Fruit fly (Drosophila melanogaster) whole organism, pupa: ENCODE measurements around the gene Pitslre.

Source experiments
- CG10348 ChIP-seq: fragments of 200-800 bp; sonication (Bioruptor generic); IDR thresholded peaks from 2 replicates; pipeline ENCODE4 v1.3.6; 2022; ENCODE audit warnings: missing biosample characterization, missing genetic modification characterization
- CG12605 ChIP-seq: fragments of 200-800 bp; sonication (Bioruptor generic); IDR thresholded peaks from 2 replicates; pipeline ENCODE4 v1.3.6; 2022; ENCODE audit warnings: missing biosample characterization, missing genetic modification characterization
- CG13204 ChIP-seq: fragments of 200-800 bp; sonication (Bioruptor generic); optimal IDR thresholded peaks from 2 replicates; lab custom pipeline; 2018; ENCODE audit warnings: missing biosample characterization, mild to moderate bottlenecking, missing genetic modification characterization, moderate library complexity
- CG14655 ChIP-seq: fragments of 200-800 bp; sonication (Bioruptor generic); optimal IDR thresholded peaks from 3 replicates; lab custom pipeline; 2017; ENCODE audit warnings: mild to moderate bottlenecking, missing biosample characterization, missing genetic modification reagents, missing genetic modification characterization
- CG15710 ChIP-seq: fragments of 200-800 bp; sonication (Bioruptor generic); optimal IDR thresholded peaks from 2 replicates; lab custom pipeline; 2018; ENCODE audit warnings: missing biosample characterization, mild to moderate bottlenecking, missing genetic modification characterization, moderate library complexity
- CG17806 ChIP-seq: fragments of 200-800 bp; sonication (Bioruptor generic); optimal IDR thresholded peaks from 2 replicates; lab custom pipeline; 2018; ENCODE audit warnings: missing biosample characterization, mild to moderate bottlenecking, missing genetic modification characterization, moderate library complexity
- CG32121 ChIP-seq: fragments of 200-800 bp; sonication (Bioruptor generic); IDR thresholded peaks from 2 replicates; pipeline ENCODE4 v1.3.6; 2022; ENCODE audit warnings: missing biosample characterization, missing genetic modification characterization
- CG34367 ChIP-seq: fragments of 200-800 bp; sonication (Bioruptor generic); optimal IDR thresholded peaks from 2 replicates; lab custom pipeline; 2018; ENCODE audit warnings: missing biosample characterization, mild to moderate bottlenecking, missing genetic modification characterization
- CG4496 ChIP-seq: fragments of 200-800 bp; sonication (Bioruptor generic); IDR thresholded peaks from 3 replicates; pipeline ENCODE4 v1.3.6; 2022; ENCODE audit warnings: missing biosample characterization, missing genetic modification characterization
- CG8159 ChIP-seq: fragments of 200-800 bp; sonication (Bioruptor generic); optimal IDR thresholded peaks from 3 replicates; lab custom pipeline; 2018; ENCODE audit warnings: missing biosample characterization, mild to moderate bottlenecking, missing genetic modification characterization, moderate library complexity
- CG8301 ChIP-seq: fragments of 200-800 bp; sonication (Bioruptor generic); optimal IDR thresholded peaks from 2 replicates; lab custom pipeline; 2018; ENCODE audit warnings: missing biosample characterization, mild to moderate bottlenecking, missing genetic modification characterization
- CG9948 ChIP-seq: fragments of 200-800 bp; sonication (Bioruptor generic); optimal IDR thresholded peaks from 2 replicates; lab custom pipeline; 2018; ENCODE audit warnings: missing biosample characterization, mild to moderate bottlenecking, missing genetic modification characterization, moderate library complexity
- D1 ChIP-seq: fragments of 200-800 bp; sonication (Bioruptor generic); optimal IDR thresholded peaks from 2 replicates; lab custom pipeline; 2018; ENCODE audit warnings: missing biosample characterization, mild to moderate bottlenecking, missing genetic modification characterization, moderate library complexity
- EcR ChIP-seq: fragments of 200-800 bp; sonication (Bioruptor generic); optimal IDR thresholded peaks from 3 replicates; lab custom pipeline; 2019; ENCODE audit warnings: missing biosample characterization, missing genetic modification characterization, mild to moderate bottlenecking, moderate library complexity, missing genetic modification reagents
- Ets98B ChIP-seq: fragments of 200-800 bp; sonication (Bioruptor generic); IDR thresholded peaks from 2 replicates; pipeline ENCODE4 v1.3.6; 2022; ENCODE audit warnings: missing biosample characterization, missing genetic modification characterization
- Pif1A ChIP-seq: fragments of 200-800 bp; sonication (Bioruptor generic); optimal IDR thresholded peaks from 3 replicates; lab custom pipeline; 2016; ENCODE audit warnings: missing biosample characterization, missing genetic modification characterization
- Pif1B ChIP-seq: fragments of 200-800 bp; sonication (Bioruptor generic); optimal IDR thresholded peaks from 3 replicates; lab custom pipeline; 2016; ENCODE audit warnings: missing biosample characterization, missing genetic modification characterization
- Snoo ChIP-seq: fragments of 200-800 bp; sonication (Bioruptor generic); optimal IDR thresholded peaks from 3 replicates; lab custom pipeline; 2017; ENCODE audit warnings: missing biosample characterization, mild to moderate bottlenecking, missing genetic modification characterization, inconsistent platforms
- fd96Ca ChIP-seq: fragments of 200-800 bp; sonication (Bioruptor generic); IDR thresholded peaks from 3 replicates; pipeline ENCODE4 v1.3.6; 2022; ENCODE audit warnings: missing biosample characterization, missing genetic modification characterization
- gl ChIP-seq: fragments of 200-800 bp; sonication (Bioruptor generic); optimal IDR thresholded peaks from 2 replicates; lab custom pipeline; 2018; ENCODE audit warnings: missing biosample characterization, mild to moderate bottlenecking, missing genetic modification characterization
- rn ChIP-seq: fragments of 200-800 bp; sonication (Bioruptor generic); IDR thresholded peaks from 2 replicates; pipeline ENCODE4 v1.3.6; 2022; ENCODE audit warnings: missing biosample characterization, missing genetic modification characterization

The Pitslre gene

DNA sequence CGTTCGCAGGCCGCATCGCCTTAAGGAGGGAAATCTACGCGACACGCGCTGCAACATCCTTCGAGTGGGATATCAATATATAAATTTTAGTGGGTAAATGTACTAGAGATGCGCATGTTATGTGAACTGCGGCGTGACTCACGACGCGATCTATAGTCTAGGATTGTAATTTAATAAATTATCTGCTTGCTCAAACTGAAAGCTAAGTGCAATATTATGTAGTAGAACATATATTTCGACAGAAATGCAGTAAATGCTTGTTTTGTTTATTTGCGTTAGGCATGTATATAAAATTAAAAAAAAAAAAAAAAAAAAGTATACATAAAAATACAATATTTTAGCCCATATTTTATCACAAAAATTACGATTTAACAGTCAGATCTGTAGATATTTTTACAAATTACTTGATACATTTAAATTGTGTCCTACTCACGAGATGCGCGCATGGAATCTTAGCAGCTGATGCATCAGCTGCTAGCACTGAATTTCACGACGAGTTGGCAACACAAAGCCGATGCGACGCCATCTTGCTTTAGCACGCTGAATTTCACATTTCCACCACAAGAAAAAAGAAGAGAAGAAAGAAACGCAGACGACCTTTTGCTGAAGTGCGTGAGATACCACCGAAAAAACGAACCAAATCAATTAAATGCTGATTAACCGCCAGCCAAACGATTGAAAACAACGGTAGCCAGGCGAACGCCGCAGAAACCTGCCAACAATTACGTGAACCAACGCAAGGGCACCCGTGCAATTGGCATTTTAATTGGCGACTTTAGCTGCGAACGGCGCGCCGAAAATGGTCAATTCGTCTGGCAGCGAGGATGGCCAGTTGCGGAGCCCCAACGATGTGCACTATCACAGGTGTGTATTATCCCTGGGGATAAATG is at the start of gene Pitslre, which contains the start of gene CG4042:
Pitslre (plus strand) TSS at position 528 of the 890 bp plus-strand sequence.
CG4042 (minus strand) TSS at position 507 of the 890 bp plus-strand sequence.
- TF ChIP-seq CG15710 (tag; lab: Kevin White, UChicago) (peak; percentile 25), CG4496 (GFP tag; lab: Robert Waterston, UW) (no peak), CG12605 (GFP tag; lab: Robert Waterston, UW) (no peak), CG34367 (peak; percentile 25), D1 (tag; lab: Kevin White, UChicago) (peak; percentile 8), CG14655 (GFP tag; lab: Kevin White, UChicago) (peak; percentile 16), fd96Ca (GFP tag; lab: Robert Waterston, UW) (no peak), CG13204 (GFP tag; lab: Kevin White, UChicago) (no peak), CG10348 (GFP tag; lab: Robert Waterston, UW) (no peak), gl (tag; lab: Kevin White, UChicago) (no peak), CG8301 (tag; lab: Kevin White, UChicago) (no peak), CG9948 (tag; lab: Kevin White, UChicago) (no peak), Snoo (tag; lab: Kevin White, UChicago) (no peak), CG8159 (tag; lab: Kevin White, UChicago) (peak; percentile 30), CG32121 (no peak), rn (no peak), Pif1B (peak; percentile 6), EcR (GFP tag; lab: Kevin White, UChicago) (peak; percentile 9)
- TF ChIP-seq, all 21 proteins: peak for 7

- peak; percentile 17 for TF ChIP-seq Snoo (tag; lab: Kevin White, UChicago)
- no peak for TF ChIP-seq CG4496 (GFP tag; lab: Robert Waterston, UW)
- TF ChIP-seq CG8159 (tag; lab: Kevin White, UChicago): peak; percentile 20
- no peak for TF ChIP-seq CG14655 (GFP tag; lab: Kevin White, UChicago)
- no peak for TF ChIP-seq CG12605 (GFP tag; lab: Robert Waterston, UW)
- peak; percentile 15 for TF ChIP-seq CG9948 (tag; lab: Kevin White, UChicago)
- TF ChIP-seq CG17806 (tag; lab: Kevin White, UChicago): no peak
- TF ChIP-seq CG32121: no peak
Observed at dm6 chr3L:20729415-20729814, 41.9 kb upstream of the Pitslre start.

DNA sequence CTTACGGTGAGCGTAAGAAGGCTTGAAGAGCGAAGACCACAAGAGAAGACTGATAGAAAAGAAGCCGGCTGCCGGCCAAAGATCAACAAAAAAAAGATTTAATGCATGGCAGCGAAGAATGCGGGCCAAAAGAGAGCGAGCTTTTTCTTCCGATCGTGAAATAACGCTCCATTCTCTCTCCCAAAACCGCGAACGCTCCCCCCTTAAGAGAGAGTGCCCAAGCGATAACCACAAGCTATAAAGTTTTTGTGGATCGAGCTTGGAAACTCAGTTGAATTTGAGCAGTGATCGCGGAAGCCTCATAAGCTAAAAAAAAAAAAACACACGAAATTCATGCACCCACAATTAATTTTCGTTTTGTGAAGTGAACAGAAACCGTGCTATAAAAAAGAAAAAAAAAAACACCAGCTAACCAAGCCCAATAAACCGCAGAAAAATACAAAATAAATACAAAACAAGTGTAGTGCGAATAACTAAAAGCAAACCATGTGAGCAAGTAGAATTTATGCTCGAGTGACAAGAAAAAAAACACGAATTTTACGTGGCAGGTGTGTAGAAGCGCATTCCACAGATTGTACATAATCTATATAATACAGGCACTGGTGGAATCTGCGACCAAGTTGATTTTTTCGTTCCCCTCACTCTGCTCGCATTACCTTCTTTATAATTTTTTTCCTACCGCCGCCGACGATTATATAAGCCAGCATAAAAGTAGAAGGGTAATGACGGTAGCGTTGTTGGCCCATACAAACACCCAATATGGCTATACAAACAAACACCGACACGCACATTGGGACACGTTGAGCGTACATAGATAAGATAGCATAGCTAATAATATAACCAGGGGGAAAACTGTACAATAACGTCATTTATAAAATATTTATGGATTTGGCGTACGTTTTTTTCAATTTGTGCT is 40.7 kb upstream of the Pitslre start, which contains the start of gene CG13252:
CG13252 (plus strand) TSS at position 269 of the 916 bp plus-strand sequence.
- TF ChIP-seq CG8159 (tag; lab: Kevin White, UChicago) (peak; percentile 9), fd96Ca (GFP tag; lab: Robert Waterston, UW) (peak; percentile 35; the same call in 1 of the 3 replicates), Snoo (tag; lab: Kevin White, UChicago) (peak; percentile 40), CG12605 (GFP tag; lab: Robert Waterston, UW) (peak; percentile 50; the same call in 1 of the 2 replicates), CG15710 (tag; lab: Kevin White, UChicago) (no peak), Ets98B (GFP tag; lab: Robert Waterston, UW) (peak; percentile 60), EcR (GFP tag; lab: Kevin White, UChicago) (no peak), CG14655 (GFP tag; lab: Kevin White, UChicago) (no peak), CG8301 (tag; lab: Kevin White, UChicago) (peak; percentile 3), D1 (tag; lab: Kevin White, UChicago) (no peak), CG4496 (GFP tag; lab: Robert Waterston, UW) (peak; percentile 54; the same call in 2 of the 3 replicates), CG32121 (peak; percentile 72), gl (tag; lab: Kevin White, UChicago) (peak; percentile 24)

DNA sequence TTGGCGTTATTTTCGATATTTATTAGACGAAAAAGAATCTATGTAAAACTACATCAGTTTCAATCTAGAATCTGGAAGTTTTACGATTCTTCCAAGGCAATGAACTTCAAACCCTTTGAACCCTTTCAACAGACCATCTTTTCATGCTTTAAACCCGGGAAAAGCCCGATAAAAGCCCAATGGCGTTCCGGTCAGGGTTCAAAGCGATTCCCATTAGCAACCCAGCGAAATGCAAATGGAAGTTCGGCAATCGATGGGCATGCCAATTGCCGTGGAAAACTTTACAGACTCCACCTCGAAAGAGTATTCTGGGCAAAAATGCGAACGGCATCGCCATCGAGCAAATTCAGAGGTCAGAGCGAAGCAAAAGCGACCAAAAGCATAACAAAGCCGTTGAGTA is 38.8 kb upstream of the Pitslre start:
- TF ChIP-seq CG10348 (GFP tag; lab: Robert Waterston, UW) (no peak), CG14655 (GFP tag; lab: Kevin White, UChicago) (no peak), gl (tag; lab: Kevin White, UChicago) (no peak), CG8159 (tag; lab: Kevin White, UChicago) (peak; percentile 31), CG9948 (tag; lab: Kevin White, UChicago) (peak; percentile 4), CG4496 (GFP tag; lab: Robert Waterston, UW) (0 out of 3 replicates have a peak, but pooled peaks have one; percentile 28)

DNA sequence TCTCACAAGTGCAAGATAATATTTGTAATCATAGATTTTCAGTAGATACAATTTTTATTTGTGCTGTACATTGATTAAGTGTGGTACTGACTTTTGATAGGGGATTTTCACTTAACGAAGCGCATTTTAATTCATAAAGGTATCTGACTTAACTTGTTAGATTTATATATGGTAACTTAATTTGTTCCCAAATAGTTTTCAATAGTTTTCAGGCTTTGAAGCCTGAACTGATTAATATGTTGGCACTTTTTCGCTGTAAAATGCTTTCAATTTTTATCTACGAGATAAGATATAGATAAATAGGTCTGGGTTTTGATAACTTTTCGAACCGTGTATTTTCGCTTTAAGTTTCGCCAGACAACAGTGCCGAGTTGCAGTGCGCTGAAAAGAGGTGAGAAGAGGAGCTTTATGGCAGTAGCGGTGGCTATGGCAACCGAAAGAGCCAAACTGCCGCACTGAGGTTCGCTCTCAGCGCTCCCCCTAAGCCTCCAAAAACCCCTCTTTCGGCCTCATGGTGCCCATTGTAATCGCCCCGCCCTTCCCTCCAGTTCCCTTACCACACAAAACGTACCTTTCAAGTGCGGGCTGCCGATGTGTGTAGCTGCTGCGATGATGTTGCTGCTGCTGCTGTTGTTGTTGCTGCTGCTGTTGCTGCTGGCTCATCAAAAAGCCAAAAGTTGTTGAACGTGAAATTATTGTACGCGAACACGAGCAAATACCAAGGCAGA is 37.6 kb upstream of the Pitslre start:
- TF ChIP-seq CG13204 (GFP tag; lab: Kevin White, UChicago) (peak; percentile 83), Ets98B (GFP tag; lab: Robert Waterston, UW) (no peak), fd96Ca (GFP tag; lab: Robert Waterston, UW) (peak; percentile 53; the same call in 1 of the 3 replicates), CG34367 (no peak), CG32121 (no peak), CG15710 (tag; lab: Kevin White, UChicago) (no peak), CG17806 (tag; lab: Kevin White, UChicago) (no peak), CG4496 (GFP tag; lab: Robert Waterston, UW) (peak; percentile 40; the same call in 1 of the 3 replicates), Snoo (tag; lab: Kevin White, UChicago) (no peak), CG8159 (tag; lab: Kevin White, UChicago) (no peak), EcR (GFP tag; lab: Kevin White, UChicago) (peak; percentile 53), CG14655 (GFP tag; lab: Kevin White, UChicago) (peak; percentile 8), D1 (tag; lab: Kevin White, UChicago) (no peak), Pif1A (GFP tag; lab: Kevin White, UChicago) (no peak), CG8301 (tag; lab: Kevin White, UChicago) (no peak), gl (tag; lab: Kevin White, UChicago) (no peak), Pif1B (no peak), CG10348 (GFP tag; lab: Robert Waterston, UW) (no peak), rn (no peak), CG12605 (GFP tag; lab: Robert Waterston, UW) (no peak), CG9948 (tag; lab: Kevin White, UChicago) (no peak)
